Fruit fly (Drosophila melanogaster): ENCODE data around the gene Atg3.

- no peak for TF ChIP-seq psq (optimal IDR thresholded peaks at IDR 0.05)
- no peak for TF ChIP-seq usp (GFP tag; optimal IDR thresholded peaks at IDR 0.05)
- no peak for TF ChIP-seq Dll (optimal IDR thresholded peaks at IDR 0.05)
- no peak for TF ChIP-seq EcR (GFP tag; optimal IDR thresholded peaks at IDR 0.05)
- no peak for TF ChIP-seq CG8478 (optimal IDR thresholded peaks at IDR 0.05)
- no peak for TF ChIP-seq pan (optimal IDR thresholded peaks at IDR 0.05)
Observed at dm6 chr3L:18790630-18791167, 42.2 kb downstream of the Atg3 start.
